Fruit fly (Drosophila melanogaster): ENCODE measurements around the gene CG43061.
A peak's percentile ranks its signal among the peaks of the same experiment; 100 is the strongest.

Gene CG43061

DNA sequence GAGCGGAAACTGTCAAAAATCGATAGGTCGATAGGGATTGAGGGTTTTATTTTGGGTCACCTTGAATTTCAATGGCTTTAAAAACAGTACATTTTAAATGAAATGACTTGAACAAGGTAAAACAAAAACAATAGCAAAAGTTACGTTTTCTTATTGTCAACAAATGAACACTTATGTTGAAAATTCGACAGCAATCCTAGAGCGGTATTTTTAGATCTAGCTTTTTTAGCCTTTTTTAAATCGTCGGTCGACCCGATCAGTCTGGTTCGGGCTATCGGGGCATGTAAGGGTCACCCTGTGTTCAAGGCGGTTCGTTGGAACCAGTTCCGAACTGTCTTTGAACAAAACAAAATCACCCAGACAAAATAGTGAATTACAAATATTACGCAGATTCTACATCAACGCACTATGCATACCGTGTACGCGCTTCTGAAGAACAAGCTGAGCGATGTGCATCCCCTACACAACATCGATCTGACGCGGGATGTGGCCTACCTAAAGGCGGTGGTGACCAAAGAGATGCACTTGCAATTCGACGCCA, 40.3 kb upstream of the CG43061 start, which contains the start of the genes CG11052 and CG3223 (continued):
- no peak for TF ChIP-seq CG1792 (GFP tag; optimal IDR thresholded peaks at IDR 0.05)
- peak; percentile 34 for TF ChIP-seq CG13296 (GFP tag; optimal IDR thresholded peaks at IDR 0.05)
- TF ChIP-seq Eip74EF (GFP tag; optimal IDR thresholded peaks at IDR 0.05) = no peak
- TF ChIP-seq CG7357 (GFP tag; IDR thresholded peaks at IDR 0.05) = no peak
- TF ChIP-seq Bdp1 (GFP tag; optimal IDR thresholded peaks at IDR 0.05) = no peak
- TF ChIP-seq croc (GFP tag; conservative IDR thresholded peaks at IDR 0.05) = no peak
- TF ChIP-seq MBD-R2 (GFP tag; IDR thresholded peaks at IDR 0.05) = peak; percentile 81
- TF ChIP-seq CTCF (GFP tag; optimal IDR thresholded peaks at IDR 0.05) = peak; percentile 20
- TF ChIP-seq cg (GFP tag; optimal IDR thresholded peaks at IDR 0.05) = no peak
- no peak for TF ChIP-seq Chrac-16 (GFP tag; optimal IDR thresholded peaks at IDR 0.05)
- no peak for TF ChIP-seq so (GFP tag; IDR thresholded peaks at IDR 0.05)
- TF ChIP-seq tup (GFP tag; optimal IDR thresholded peaks at IDR 0.05) = no peak
- no peak for TF ChIP-seq oc (tag; optimal IDR thresholded peaks at IDR 0.05)
- TF ChIP-seq Hr51 (GFP tag; optimal IDR thresholded peaks at IDR 0.05) = no peak
- 0 out of 3 replicates have a peak, but pooled peaks have one; percentile 22 for TF ChIP-seq CG6791 (GFP tag; IDR thresholded peaks at IDR 0.05; ENCODE audit: partially characterized antibody)
- no peak for TF ChIP-seq nau (GFP tag; optimal IDR thresholded peaks at IDR 0.05)
- TF ChIP-seq row (GFP tag; IDR thresholded peaks at IDR 0.05) = peak; percentile 62
- TF ChIP-seq Blimp-1 (GFP tag; optimal IDR thresholded peaks at IDR 0.05) = no peak
- TF ChIP-seq z (GFP tag; IDR thresholded peaks at IDR 0.05) = no peak
- TF ChIP-seq Hmr (GFP tag; optimal IDR thresholded peaks at IDR 0.05) = no peak
- TF ChIP-seq wdn (GFP tag; IDR thresholded peaks at IDR 0.05) = no peak
- no peak for TF ChIP-seq H15 (GFP tag; IDR thresholded peaks at IDR 0.05)
- TF ChIP-seq pb (GFP tag; optimal IDR thresholded peaks at IDR 0.05) = no peak
- no peak for TF ChIP-seq CG3726 (GFP tag; IDR thresholded peaks at IDR 0.05)
- peak; percentile 66 for TF ChIP-seq cad (GFP tag; optimal IDR thresholded peaks at IDR 0.05)
- TF ChIP-seq lilli (GFP tag; optimal IDR thresholded peaks at IDR 0.05) = peak; percentile 25
- TF ChIP-seq tll (GFP tag; optimal IDR thresholded peaks at IDR 0.05) = no peak
- no peak for TF ChIP-seq wor (GFP tag; IDR thresholded peaks at IDR 0.05)
- no peak for TF ChIP-seq CG17328 (GFP tag; IDR thresholded peaks at IDR 0.05)
- TF ChIP-seq CG10274 (GFP tag; optimal IDR thresholded peaks at IDR 0.05) = no peak
- peak; percentile 36 for TF ChIP-seq CG12391 (tag; optimal IDR thresholded peaks at IDR 0.05)
- TF ChIP-seq Dfd (GFP tag; optimal IDR thresholded peaks at IDR 0.05) = no peak
- no peak for TF ChIP-seq eve (GFP tag; optimal IDR thresholded peaks at IDR 0.05)
- no peak for TF ChIP-seq hth (optimal IDR thresholded peaks at IDR 0.05)
- no peak for TF ChIP-seq Xrp1 (GFP tag; IDR thresholded peaks at IDR 0.05)
- no peak for TF ChIP-seq sob (GFP tag; IDR thresholded peaks at IDR 0.05)
- TF ChIP-seq Hr78 (GFP tag; optimal IDR thresholded peaks at IDR 0.05) = no peak
- TF ChIP-seq CG15269 (tag; optimal IDR thresholded peaks at IDR 0.05) = no peak
- no peak for TF ChIP-seq shn (GFP tag; optimal IDR thresholded peaks at IDR 0.05)
- no peak for TF ChIP-seq CG1647 (GFP tag; optimal IDR thresholded peaks at IDR 0.05)
- TF ChIP-seq sens-2 (GFP tag; IDR thresholded peaks at IDR 0.05) = no peak
- no peak for TF ChIP-seq CG7963 (GFP tag; IDR thresholded peaks at IDR 0.05; ENCODE audit: partially characterized antibody)
- TF ChIP-seq CG6765 (GFP tag; optimal IDR thresholded peaks at IDR 0.05) = no peak
- no peak for TF ChIP-seq Spps (tag; optimal IDR thresholded peaks at IDR 0.05)
- no peak for TF ChIP-seq CG12299 (tag; optimal IDR thresholded peaks at IDR 0.05)
- TF ChIP-seq C15 (GFP tag; IDR thresholded peaks at IDR 0.05) = no peak
- TF ChIP-seq CG17361 (GFP tag; IDR thresholded peaks at IDR 0.05) = 0 out of 3 replicates have a peak, but pooled peaks have one; percentile 17
- no peak for TF ChIP-seq Ssrp (tag; optimal IDR thresholded peaks at IDR 0.05)
- TF ChIP-seq Fer1 (GFP tag; optimal IDR thresholded peaks at IDR 0.05) = peak; percentile 44
- peak; percentile 69 for TF ChIP-seq CG9932 (GFP tag; IDR thresholded peaks at IDR 0.05)
- no peak for TF ChIP-seq Six4 (GFP tag; optimal IDR thresholded peaks at IDR 0.05)

Measured in whole organism, embryonic.